Fruit fly (Drosophila melanogaster): Measurements from ENCODE around the gene CG15353.

Gene CG15353

dm6 chr2L:2006082-2006669 is 817 bp downstream of the CG15353 start, which contains the start of gene CG33543:
CG33543 (minus strand) TSS chr2L:2006313.
- no peak for TF ChIP-seq rn (GFP tag; IDR thresholded peaks at IDR 0.05)
- no peak for TF ChIP-seq CG34367 (tag; optimal IDR thresholded peaks at IDR 0.05)
- no peak for TF ChIP-seq Ets98B (GFP tag; IDR thresholded peaks at IDR 0.05)
- TF ChIP-seq CG15710 (tag; optimal IDR thresholded peaks at IDR 0.05): no peak
- TF ChIP-seq CG14655 (GFP tag; optimal IDR thresholded peaks at IDR 0.05): no peak
- TF ChIP-seq fd96Ca (GFP tag; IDR thresholded peaks at IDR 0.05): no peak
- TF ChIP-seq Pif1B (GFP tag; optimal IDR thresholded peaks at IDR 0.05): no peak
- no peak for TF ChIP-seq EcR (GFP tag; optimal IDR thresholded peaks at IDR 0.05)
- TF ChIP-seq CG32121 (GFP tag; IDR thresholded peaks at IDR 0.05): no peak
- no peak for TF ChIP-seq CG4496 (GFP tag; IDR thresholded peaks at IDR 0.05)
- no peak for TF ChIP-seq CG12605 (GFP tag; IDR thresholded peaks at IDR 0.05)
- no peak for TF ChIP-seq CG13204 (GFP tag; optimal IDR thresholded peaks at IDR 0.05)
- no peak for TF ChIP-seq Snoo (tag; optimal IDR thresholded peaks at IDR 0.05)
- TF ChIP-seq CG8159 (tag; optimal IDR thresholded peaks at IDR 0.05): no peak

dm6 chr2L:1992060-1992459 is 14.9 kb downstream of the CG15353 start, which contains the start of gene Obp22a:
Obp22a (minus strand) TSS chr2L:1992160.
- TF ChIP-seq fd96Ca (GFP tag; IDR thresholded peaks at IDR 0.05) (no peak), gl (tag; optimal IDR thresholded peaks at IDR 0.05) (no peak), rn (GFP tag; IDR thresholded peaks at IDR 0.05) (no peak), Pif1B (GFP tag; optimal IDR thresholded peaks at IDR 0.05) (no peak), CG4496 (GFP tag; IDR thresholded peaks at IDR 0.05) (no peak), CG10348 (GFP tag; IDR thresholded peaks at IDR 0.05) (no peak), CG8159 (tag; optimal IDR thresholded peaks at IDR 0.05) (no peak), D1 (tag; optimal IDR thresholded peaks at IDR 0.05) (no peak), Snoo (tag; optimal IDR thresholded peaks at IDR 0.05) (no peak), CG15710 (tag; optimal IDR thresholded peaks at IDR 0.05) (no peak), Pif1A (GFP tag; optimal IDR thresholded peaks at IDR 0.05) (no peak), CG32121 (GFP tag; IDR thresholded peaks at IDR 0.05) (no peak), EcR (GFP tag; optimal IDR thresholded peaks at IDR 0.05) (no peak), CG17806 (tag; optimal IDR thresholded peaks at IDR 0.05) (no peak), CG13204 (GFP tag; optimal IDR thresholded peaks at IDR 0.05) (no peak), CG8301 (tag; optimal IDR thresholded peaks at IDR 0.05) (no peak), CG14655 (GFP tag; optimal IDR thresholded peaks at IDR 0.05) (no peak), CG12605 (GFP tag; IDR thresholded peaks at IDR 0.05) (no peak), CG34367 (tag; optimal IDR thresholded peaks at IDR 0.05) (no peak)

dm6 chr2L:1989278-1989918 is 17.6 kb downstream of the CG15353 start:
- 0 out of 2 replicates have a peak, but pooled peaks have one; percentile 14 for TF ChIP-seq CG12605 (GFP tag; IDR thresholded peaks at IDR 0.05)
- no peak for TF ChIP-seq CG14655 (GFP tag; optimal IDR thresholded peaks at IDR 0.05)
- no peak for TF ChIP-seq CG32121 (GFP tag; IDR thresholded peaks at IDR 0.05)
- TF ChIP-seq rn (GFP tag; IDR thresholded peaks at IDR 0.05): no peak
- TF ChIP-seq EcR (GFP tag; optimal IDR thresholded peaks at IDR 0.05): peak; percentile 57
- TF ChIP-seq D1 (tag; optimal IDR thresholded peaks at IDR 0.05): no peak

- 0 out of 2 replicates have a peak, but pooled peaks have one; percentile 33 for TF ChIP-seq CG12605 (GFP tag; IDR thresholded peaks at IDR 0.05)
- no peak for TF ChIP-seq gl (tag; optimal IDR thresholded peaks at IDR 0.05)
These were observed 18.8 kb downstream of the CG15353 start, which contains the start of gene Npc2a for dm6 chr2L:1988192-1988561. Npc2a (plus strand) TSS chr2L:1988290.

- TF ChIP-seq CG34367 (tag; optimal IDR thresholded peaks at IDR 0.05): no peak
- TF ChIP-seq Snoo (tag; optimal IDR thresholded peaks at IDR 0.05): no peak
- peak; percentile 48; the same call in 1 of the 2 replicates for TF ChIP-seq CG32121 (GFP tag; IDR thresholded peaks at IDR 0.05)
- peak; percentile 33 for TF ChIP-seq gl (tag; optimal IDR thresholded peaks at IDR 0.05)
- peak; percentile 64; the same call in 2 of the 3 replicates for TF ChIP-seq CG4496 (GFP tag; IDR thresholded peaks at IDR 0.05)
- no peak; the same call in 1 of the 2 replicates for TF ChIP-seq Ets98B (GFP tag; IDR thresholded peaks at IDR 0.05)
- peak; percentile 9 for TF ChIP-seq Pif1B (GFP tag; optimal IDR thresholded peaks at IDR 0.05)
- no peak for TF ChIP-seq Pif1A (GFP tag; optimal IDR thresholded peaks at IDR 0.05)
- peak; percentile 34 for TF ChIP-seq CG14655 (GFP tag; optimal IDR thresholded peaks at IDR 0.05)
- no peak for TF ChIP-seq CG13204 (GFP tag; optimal IDR thresholded peaks at IDR 0.05)
- TF ChIP-seq fd96Ca (GFP tag; IDR thresholded peaks at IDR 0.05): no peak
- 0 out of 2 replicates have a peak, but pooled peaks have one; percentile 12 for TF ChIP-seq CG10348 (GFP tag; IDR thresholded peaks at IDR 0.05)
- no peak for TF ChIP-seq CG17806 (tag; optimal IDR thresholded peaks at IDR 0.05)
- peak; percentile 86 for TF ChIP-seq EcR (GFP tag; optimal IDR thresholded peaks at IDR 0.05)
- TF ChIP-seq CG15710 (tag; optimal IDR thresholded peaks at IDR 0.05): peak; percentile 34
- TF ChIP-seq D1 (tag; optimal IDR thresholded peaks at IDR 0.05): no peak
- TF ChIP-seq CG8159 (tag; optimal IDR thresholded peaks at IDR 0.05): no peak
- no peak for TF ChIP-seq CG8301 (tag; optimal IDR thresholded peaks at IDR 0.05)
- TF ChIP-seq CG9948 (tag; optimal IDR thresholded peaks at IDR 0.05): no peak
- TF ChIP-seq rn (GFP tag; IDR thresholded peaks at IDR 0.05): no peak
- no peak for TF ChIP-seq CG12605 (GFP tag; IDR thresholded peaks at IDR 0.05)
These were observed 19.4 kb downstream of the CG15353 start, which contains the start of gene Got2 for dm6 chr2L:1987434-1988191. Got2 (minus strand) TSS chr2L:1987758.
